Worm (Caenorhabditis elegans): ENCODE data around the gene B0250.18.

DNA sequence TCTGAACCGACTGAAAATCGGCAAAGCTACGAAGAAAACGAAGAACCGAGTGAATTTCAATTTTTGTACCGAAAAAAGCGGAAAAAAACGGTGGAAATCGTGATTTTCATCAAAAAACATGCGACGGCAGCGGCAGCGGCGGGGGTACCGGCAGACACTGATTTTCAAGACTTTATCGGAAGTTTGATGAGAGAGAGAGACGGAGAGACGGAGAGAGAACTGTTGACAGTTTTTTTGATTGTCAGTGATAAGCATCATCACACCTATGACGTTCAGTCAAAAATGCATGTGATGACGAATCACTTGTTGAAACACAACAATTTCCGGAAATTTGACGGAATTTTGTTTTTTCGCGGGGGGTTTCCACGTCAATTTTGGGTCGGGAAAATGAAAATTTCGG lies 47.3 kb downstream of the B0250.18 start:
- TF ChIP-seq tbx-11 (GFP tag; IDR thresholded peaks at IDR 0.05) (no peak), ama-1 (optimal IDR thresholded peaks at IDR 0.05) (no peak), ets-7 (tag; optimal IDR thresholded peaks at IDR 0.05) (no peak), ceh-13 (GFP tag; optimal IDR thresholded peaks at IDR 0.05) (no peak), sea-1 (GFP tag; conservative IDR thresholded peaks at IDR 0.05) (no peak), pes-1 (GFP tag; IDR thresholded peaks at IDR 0.05) (no peak), hmbx-1 (tag; optimal IDR thresholded peaks at IDR 0.05) (no peak), ceh-36 (tag; optimal IDR thresholded peaks at IDR 0.05) (no peak)
